Fruit fly (Drosophila melanogaster) whole organism, embryonic: ENCODE data around the gene RpL8.
A peak's percentile ranks its signal among the peaks of the same experiment; 100 is the strongest.

ENCODE experiments used
- B-H1 ChIP-seq: fragments of 200-800 bp; sonication (Bioruptor generic); IDR thresholded peaks from 3 replicates; pipeline ENCODE4 v1.3.6; 2022; ENCODE audit warnings: missing biosample characterization, missing genetic modification characterization
- CG10959 ChIP-seq: fragments of 200-800 bp; sonication (Bioruptor generic); IDR thresholded peaks from 2 replicates; pipeline ENCODE4 v1.3.6; 2022; ENCODE audit warnings: missing biosample characterization, missing genetic modification characterization
- CG11456 ChIP-seq: fragments of 200-800 bp; sonication (Bioruptor generic); IDR thresholded peaks from 3 replicates; pipeline ENCODE4 v1.3.6; 2022; ENCODE audit warnings: missing biosample characterization, missing genetic modification characterization
- CG16813 ChIP-seq: fragments of 200-800 bp; sonication (Bioruptor generic); IDR thresholded peaks from 3 replicates; pipeline ENCODE4 v1.3.6; 2022; ENCODE audit warnings: missing biosample characterization, missing genetic modification characterization; ENCODE audit not compliant: partially characterized antibody
- CG18599 ChIP-seq: fragments of 200-800 bp; sonication (Bioruptor generic); optimal IDR thresholded peaks from 3 replicates; lab custom pipeline; 2017; ENCODE audit warnings: missing biosample characterization, missing genetic modification characterization, mild to moderate bottlenecking, moderate library complexity, missing genetic modification reagents
- CG2202 ChIP-seq: fragments of 200-800 bp; sonication (Bioruptor generic); optimal IDR thresholded peaks from 2 replicates; lab custom pipeline; 2018; ENCODE audit warnings: missing biosample characterization, mild to moderate bottlenecking, missing genetic modification characterization
- CG4328 ChIP-seq: fragments of 200-800 bp; sonication (Bioruptor generic); optimal IDR thresholded peaks from 3 replicates; lab custom pipeline; 2017; ENCODE audit warnings: missing biosample characterization, missing genetic modification reagents, missing genetic modification characterization
- CG4617 ChIP-seq: fragments of 200-800 bp; sonication (Bioruptor generic); optimal IDR thresholded peaks from 3 replicates; lab custom pipeline; 2016; ENCODE audit warnings: missing biosample characterization, missing genetic modification characterization, borderline replicate concordance
- CG5180 ChIP-seq: fragments of 200-800 bp; sonication (Bioruptor generic); optimal IDR thresholded peaks from 3 replicates; lab custom pipeline; 2017; ENCODE audit warnings: missing biosample characterization, missing genetic modification characterization, mild to moderate bottlenecking, moderate library complexity, missing genetic modification reagents
- CG6654 ChIP-seq: fragments of 200-800 bp; sonication (Bioruptor generic); optimal IDR thresholded peaks from 2 replicates; lab custom pipeline; 2017; ENCODE audit warnings: missing biosample characterization, mild to moderate bottlenecking, missing genetic modification characterization
- CG7357 ChIP-seq: fragments of 200-800 bp; sonication (Bioruptor generic); IDR thresholded peaks from 3 replicates; pipeline ENCODE4 v1.3.6; 2022; ENCODE audit warnings: missing biosample characterization, missing genetic modification characterization
- CG7928 ChIP-seq: fragments of 200-800 bp; sonication (Bioruptor generic); optimal IDR thresholded peaks from 2 replicates; lab custom pipeline; 2017; ENCODE audit warnings: missing biosample characterization, mild to moderate bottlenecking, missing genetic modification characterization
- CG8478 ChIP-seq: fragments of >200 bp; optimal IDR thresholded peaks from 2 replicates; lab custom pipeline; 2018
- CG9817 ChIP-seq: fragments of 200-800 bp; sonication (Bioruptor generic); optimal IDR thresholded peaks from 2 replicates; lab custom pipeline; 2018; ENCODE audit warnings: missing biosample characterization, mild to moderate bottlenecking, missing genetic modification characterization, moderate library complexity
- CTCF ChIP-seq: fragments of 200-800 bp; sonication (Bioruptor generic); optimal IDR thresholded peaks from 2 replicates; lab custom pipeline; 2017; ENCODE audit warnings: missing biosample characterization, mild to moderate bottlenecking, missing genetic modification characterization, moderate library complexity
- D19B ChIP-seq: fragments of 200-800 bp; sonication (Bioruptor generic); optimal IDR thresholded peaks from 2 replicates; lab custom pipeline; 2017; ENCODE audit warnings: missing biosample characterization, mild to moderate bottlenecking, missing genetic modification characterization
- E2f2 ChIP-seq: fragments of 200-800 bp; sonication (Bioruptor generic); IDR thresholded peaks from 2 replicates; pipeline ENCODE4 v1.3.6; 2022; ENCODE audit warnings: missing biosample characterization, missing genetic modification characterization
- ERR ChIP-seq: fragments of 200-800 bp; sonication (Bioruptor generic); optimal IDR thresholded peaks from 2 replicates; lab custom pipeline; 2016; ENCODE audit warnings: missing biosample characterization, missing genetic modification characterization
- HLH54F ChIP-seq: fragments of 200-800 bp; sonication (Bioruptor generic); optimal IDR thresholded peaks from 3 replicates; lab custom pipeline; 2016; ENCODE audit warnings: missing biosample characterization, missing genetic modification characterization
- Meics ChIP-seq: fragments of 200-800 bp; sonication (Bioruptor generic); optimal IDR thresholded peaks from 2 replicates; lab custom pipeline; 2017; ENCODE audit warnings: missing biosample characterization, mild to moderate bottlenecking, missing genetic modification characterization
- NC2α ChIP-seq: fragments of 200-800 bp; sonication (Bioruptor generic); optimal IDR thresholded peaks from 2 replicates; lab custom pipeline; 2016; ENCODE audit warnings: missing biosample characterization, missing genetic modification characterization
- Oli ChIP-seq: fragments of 200-800 bp; sonication (Bioruptor generic); optimal IDR thresholded peaks from 2 replicates; lab custom pipeline; 2018; ENCODE audit warnings: missing biosample characterization, mild to moderate bottlenecking, missing genetic modification characterization, moderate library complexity
- Optix ChIP-seq: fragments of 200-800 bp; sonication (Bioruptor generic); IDR thresholded peaks from 3 replicates; pipeline ENCODE4 v1.3.6; 2022; ENCODE audit warnings: missing biosample characterization, missing genetic modification characterization
- PHDP ChIP-seq: fragments of 200-800 bp; sonication (Bioruptor generic); optimal IDR thresholded peaks from 3 replicates; lab custom pipeline; 2018; ENCODE audit warnings: missing biosample characterization, mild to moderate bottlenecking, missing genetic modification characterization, moderate library complexity
- Rx ChIP-seq: fragments of 200-800 bp; sonication (Bioruptor generic); IDR thresholded peaks from 2 replicates; pipeline ENCODE4 v1.3.6; 2022; ENCODE audit warnings: missing biosample characterization, missing genetic modification characterization
- Sox102F ChIP-seq: fragments of 200-800 bp; sonication (Bioruptor generic); optimal IDR thresholded peaks from 2 replicates; lab custom pipeline; 2018; ENCODE audit warnings: missing biosample characterization, mild to moderate bottlenecking, missing genetic modification characterization, moderate library complexity
- Spps ChIP-seq: fragments of 200-800 bp; sonication (Bioruptor generic); optimal IDR thresholded peaks from 2 replicates; lab custom pipeline; 2018; ENCODE audit warnings: missing biosample characterization, mild to moderate bottlenecking, missing genetic modification characterization
- YL-1 ChIP-seq: fragments of 200-800 bp; sonication (Bioruptor generic); optimal IDR thresholded peaks from 3 replicates; lab custom pipeline; 2017; ENCODE audit warnings: missing biosample characterization, mild to moderate bottlenecking, missing genetic modification characterization
- ab ChIP-seq: fragments of 200-800 bp; sonication (Bioruptor generic); optimal IDR thresholded peaks from 2 replicates; lab custom pipeline; 2016; ENCODE audit warnings: missing biosample characterization, missing genetic modification characterization
- bsh ChIP-seq, 2 experiments: fragments of 200-800 bp; sonication (Bioruptor generic); optimal IDR thresholded peaks; 2 replicates each; lab custom pipeline; 2017 to 2018; ENCODE audit warnings: mild to moderate bottlenecking in 2 of 2, missing biosample characterization in 2 of 2, missing genetic modification characterization in 2 of 2, moderate library complexity in 1 of 2
- caup ChIP-seq: fragments of 200-800 bp; sonication (Bioruptor generic); optimal IDR thresholded peaks from 3 replicates; lab custom pipeline; 2017; ENCODE audit warnings: missing biosample characterization, mild to moderate bottlenecking, missing genetic modification characterization, moderate library complexity; ENCODE audit not compliant: severe bottlenecking
- chn ChIP-seq: fragments of 200-800 bp; sonication (Bioruptor generic); optimal IDR thresholded peaks from 2 replicates; lab custom pipeline; 2016; ENCODE audit warnings: missing biosample characterization, missing genetic modification characterization
- dmrt11E ChIP-seq: fragments of 200-800 bp; sonication (Bioruptor generic); optimal IDR thresholded peaks from 3 replicates; lab custom pipeline; 2018; ENCODE audit warnings: missing biosample characterization, mild to moderate bottlenecking, missing genetic modification characterization, moderate library complexity
- dmrt99B ChIP-seq: fragments of 200-800 bp; sonication (Bioruptor generic); optimal IDR thresholded peaks from 2 replicates; lab custom pipeline; 2018; ENCODE audit warnings: missing biosample characterization, mild to moderate bottlenecking, missing genetic modification characterization, moderate library complexity
- dysf ChIP-seq: fragments of 200-800 bp; sonication (Bioruptor generic); IDR thresholded peaks from 3 replicates; pipeline ENCODE4 v1.3.6; 2022; ENCODE audit warnings: missing biosample characterization, missing genetic modification characterization
- gro ChIP-seq: fragments of 200-800 bp; sonication (Bioruptor generic); optimal IDR thresholded peaks from 2 replicates; lab custom pipeline; 2016; ENCODE audit warnings: missing biosample characterization, missing genetic modification characterization
- hkb ChIP-seq, 2 experiments: fragments of 200-800 bp in 1 of 2; fragments of >200 bp in 1 of 2; sonication (Bioruptor generic) in 1 of 2; IDR thresholded peaks in 1 of 2; optimal IDR thresholded peaks in 1 of 2; 2 replicates each; pipeline versions ENCODE4 v1.3.6 to Lab custom; 2017 to 2022; ENCODE audit warnings: missing biosample characterization in 1 of 2, missing genetic modification characterization in 1 of 2
- kah ChIP-seq: fragments of 200-800 bp; sonication (Bioruptor generic); optimal IDR thresholded peaks from 2 replicates; lab custom pipeline; 2018; ENCODE audit warnings: missing biosample characterization, mild to moderate bottlenecking, missing genetic modification characterization
- lbe ChIP-seq: fragments of 200-800 bp; sonication (Bioruptor generic); optimal IDR thresholded peaks from 2 replicates; lab custom pipeline; 2016; ENCODE audit warnings: missing biosample characterization, mild to moderate bottlenecking, missing genetic modification characterization
- nom ChIP-seq: fragments of 200-800 bp; sonication (Bioruptor generic); optimal IDR thresholded peaks from 2 replicates; lab custom pipeline; 2017; ENCODE audit warnings: missing biosample characterization, missing genetic modification characterization, mild to moderate bottlenecking, moderate library complexity, missing genetic modification reagents
- scrt ChIP-seq: fragments of 200-800 bp; sonication (Bioruptor generic); optimal IDR thresholded peaks from 2 replicates; lab custom pipeline; 2018; ENCODE audit warnings: missing biosample characterization, mild to moderate bottlenecking, missing genetic modification characterization, moderate library complexity
- seq ChIP-seq: fragments of 200-800 bp; sonication (Bioruptor generic); IDR thresholded peaks from 2 replicates; pipeline ENCODE4 v1.3.6; 2022; ENCODE audit warnings: missing biosample characterization, missing genetic modification characterization
- slbo ChIP-seq: fragments of 200-800 bp; sonication (Bioruptor generic); IDR thresholded peaks from 2 replicates; pipeline ENCODE4 v1.3.6; 2022; ENCODE audit warnings: missing biosample characterization, missing genetic modification characterization
- sob ChIP-seq: fragments of 200-800 bp; sonication (Bioruptor generic); IDR thresholded peaks from 2 replicates; pipeline ENCODE4 v1.3.6; 2022; ENCODE audit warnings: missing biosample characterization, missing genetic modification characterization
- stwl ChIP-seq: fragments of 200-800 bp; sonication (Bioruptor generic); optimal IDR thresholded peaks from 3 replicates; lab custom pipeline; 2018; ENCODE audit warnings: missing biosample characterization, mild to moderate bottlenecking, missing genetic modification characterization, moderate library complexity
- tgo ChIP-seq: fragments of 200-800 bp; sonication (Bioruptor generic); IDR thresholded peaks from 3 replicates; pipeline ENCODE4 v1.3.6; 2022; ENCODE audit warnings: missing biosample characterization, missing genetic modification characterization
- twi ChIP-seq: fragments of 200-800 bp; optimal IDR thresholded peaks from 2 replicates; lab custom pipeline; 2019; ENCODE audit warnings: missing biosample characterization, mild to moderate bottlenecking, missing genetic modification characterization, moderate library complexity
- tx ChIP-seq: fragments of 200-800 bp; sonication (Bioruptor generic); optimal IDR thresholded peaks from 2 replicates; lab custom pipeline; 2016; ENCODE audit warnings: missing biosample characterization, missing genetic modification characterization
- zfh1 ChIP-seq: fragments of 200-800 bp; sonication (Bioruptor generic); IDR thresholded peaks from 3 replicates; pipeline ENCODE4 v1.3.6; 2022; ENCODE audit warnings: missing biosample characterization, missing genetic modification characterization

RpL8 gene

DNA sequence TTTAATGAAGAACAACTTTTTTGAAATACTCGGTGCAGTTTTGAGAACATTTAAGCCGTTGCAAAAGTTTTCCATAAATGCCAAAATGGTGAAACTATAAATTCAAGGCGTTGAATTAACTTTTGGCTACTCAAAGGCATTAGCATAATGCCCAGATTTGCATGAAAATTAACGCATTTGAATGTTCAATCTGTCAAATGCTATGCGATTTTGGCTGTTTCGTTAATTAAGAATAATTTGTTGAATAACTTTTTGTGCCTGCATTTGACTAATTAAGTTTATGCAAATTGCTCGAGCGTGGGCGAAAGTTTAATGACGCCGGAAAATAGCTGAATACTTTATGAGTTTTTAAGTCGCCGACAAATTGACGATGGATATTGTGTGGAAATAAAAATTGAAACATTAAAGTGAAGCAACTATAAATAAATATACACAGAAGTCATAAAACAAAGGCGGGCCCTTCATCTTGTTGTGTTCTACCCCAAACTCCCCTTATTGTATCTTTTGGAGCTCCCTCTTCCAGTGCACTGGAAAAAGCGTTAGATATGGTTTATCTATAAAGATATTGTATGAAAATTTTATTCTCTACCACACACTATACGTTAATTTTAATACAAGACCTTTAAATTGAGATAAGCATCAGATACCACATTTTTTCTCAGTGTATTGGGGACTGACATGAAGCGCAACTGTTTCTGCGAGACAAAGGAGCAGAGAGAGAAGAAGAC lies 35.0 kb upstream of the RpL8 start (continued):
- TF ChIP-seq lbe (GFP tag; lab: Kevin White, UChicago) (peak; percentile 29), HLH54F (peak; percentile 51), CG18599 (GFP tag; lab: Kevin White, UChicago) (peak; percentile 76), E2f2 (GFP tag; lab: Robert Waterston, UW) (0 out of 2 replicates have a peak, but pooled peaks have one; percentile 36), CG9817 (tag; lab: Kevin White, UChicago) (no peak), twi (tag; lab: Kevin White, UChicago) (peak; percentile 40), tgo (GFP tag; lab: Robert Waterston, UW) (peak; percentile 63; the same call in 1 of the 3 replicates), dmrt99B (tag; lab: Kevin White, UChicago) (no peak), CG11456 (0 out of 3 replicates have a peak, but pooled peaks have one; percentile 62), CTCF (peak; percentile 12), dysf (GFP tag; lab: Robert Waterston, UW) (peak; percentile 61; the same call in 2 of the 3 replicates), CG7928 (GFP tag; lab: Kevin White, UChicago) (no peak), CG5180 (GFP tag; lab: Kevin White, UChicago) (peak; percentile 6), B-H1 (peak; percentile 34; the same call in 1 of the 3 replicates), CG7357 (GFP tag; lab: Robert Waterston, UW) (no peak), Sox102F (GFP tag; lab: Kevin White, UChicago) (peak; percentile 78), Oli (peak; percentile 73), CG2202 (peak; percentile 69), Spps (tag; lab: Kevin White, UChicago) (peak; percentile 66), Meics (peak; percentile 37), CG16813 (GFP tag; lab: Robert Waterston, UW) (no peak), Optix (no peak), YL-1 (no peak), D19B (GFP tag; lab: Kevin White, UChicago) (peak; percentile 18), NC2α (GFP tag; lab: Kevin White, UChicago) (no peak), CG8478 (lab: Kevin White, UChicago) (no peak), nom (peak; percentile 81), sob (peak; percentile 61; the same call in 1 of the 2 replicates), ab (GFP tag; lab: Kevin White, UChicago) (no peak), tx (GFP tag; lab: Kevin White, UChicago) (peak; percentile 48), caup (GFP tag; lab: Kevin White, UChicago) (peak; percentile 47), slbo (GFP tag; lab: Robert Waterston, UW) (peak; percentile 55; the same call in 1 of the 2 replicates), hkb (optimal IDR thresholded peaks at IDR 0.05; lab: Kevin White, UChicago) (no peak), hkb (GFP tag; IDR thresholded peaks at IDR 0.05; lab: Robert Waterston, UW) (peak; percentile 73), dmrt11E (tag; lab: Kevin White, UChicago) (peak; percentile 87), stwl (tag; lab: Kevin White, UChicago) (peak; percentile 16), gro (GFP tag; lab: Kevin White, UChicago) (no peak), CG10959 (GFP tag; lab: Robert Waterston, UW) (peak; percentile 56; the same call in 1 of the 2 replicates), chn (peak; percentile 70), ERR (GFP tag; lab: Kevin White, UChicago) (peak; percentile 21), PHDP (tag; lab: Kevin White, UChicago) (peak; percentile 76), scrt (GFP tag; lab: Kevin White, UChicago) (peak; percentile 47), Rx (no peak), CG4328 (peak; percentile 28), zfh1 (peak; percentile 70), CG6654 (GFP tag; lab: Kevin White, UChicago) (no peak), kah (GFP tag; lab: Kevin White, UChicago) (peak; percentile 50), CG4617 (GFP tag; lab: Kevin White, UChicago) (no peak), bsh (GFP tag; optimal IDR thresholded peaks at IDR 0.05; lab: Kevin White, UChicago) (peak; percentile 52 to 87), seq (no peak)
